Worm (Caenorhabditis elegans) whole organism, L1 larva: ENCODE results near the gene nstp-10.

Source experiments
- nhr-11 ChIP-seq: fragments of 150-350 bp; optimal IDR thresholded peaks from 2 replicates; lab custom pipeline; 2014; ENCODE audit warnings: missing biosample characterization, missing genetic modification characterization
- nhr-77 ChIP-seq: fragments of 150-350 bp; optimal IDR thresholded peaks from 2 replicates; lab custom pipeline; 2014; ENCODE audit warnings: missing biosample characterization, missing genetic modification characterization

- TF ChIP-seq nhr-11 (tag; lab: Kevin White, UChicago) (no peak), nhr-77 (no peak)
These were observed 34.6 kb upstream of the nstp-10 start for ce11 chrV:9584263-9584662.
